Worm (Caenorhabditis elegans) whole organism, L4 larva: Measurements from ENCODE around the gene K09E2.3.
A peak's percentile ranks its signal among the peaks of the same experiment; 100 is the strongest.

Experiments used
- D1046.2 ChIP-seq: fragments of 200-800 bp; sonication (Bioruptor generic); IDR thresholded peaks from 2 replicates; pipeline ENCODE4 v1.3.6; 2022; ENCODE audit warnings: missing genetic modification characterization, missing compliant biosample characterization
- F26F4.8 ChIP-seq: fragments of 200-800 bp; sonication (Bioruptor generic); conservative IDR thresholded peaks from 2 replicates; pipeline ENCODE4 v1.3.6; 2022; ENCODE audit warnings: missing genetic modification characterization, missing compliant biosample characterization
- T26A8.4 ChIP-seq: fragments of 200-800 bp; sonication (Bioruptor generic); IDR thresholded peaks from 2 replicates; pipeline ENCODE4 v1.3.6; 2022; ENCODE audit warnings: missing genetic modification characterization, missing compliant biosample characterization
- Y105C5A.15 ChIP-seq: fragments of 200-800 bp; sonication (Bioruptor generic); IDR thresholded peaks from 2 replicates; pipeline ENCODE4 v1.3.6; 2022; ENCODE audit warnings: missing genetic modification characterization, missing compliant biosample characterization
- Y5F2A.4 ChIP-seq: fragments of 200-800 bp; sonication (Bioruptor generic); optimal IDR thresholded peaks from 2 replicates; lab custom pipeline; 2018; ENCODE audit warnings: mild to moderate bottlenecking, missing genetic modification characterization, missing compliant biosample characterization
- aha-1 ChIP-seq: fragments of 150-350 bp; peaks from one replicate; lab custom pipeline; 2014; ENCODE audit warnings: missing biosample characterization, missing genetic modification characterization
- ceh-20 ChIP-seq: fragments of 200-800 bp; sonication (Bioruptor generic); IDR thresholded peaks from 2 replicates; pipeline ENCODE4 v1.3.6; 2022; ENCODE audit warnings: missing genetic modification reagents, missing genetic modification characterization, missing compliant biosample characterization
- ceh-32 ChIP-seq: sonication (generic microtip); optimal IDR thresholded peaks from 2 replicates; lab custom pipeline; 2016; ENCODE audit warnings: mild to moderate bottlenecking, missing genetic modification characterization, missing compliant biosample characterization; ENCODE audit not compliant: poor library complexity
- ceh-44 ChIP-seq: fragments of 200-800 bp; sonication (Bioruptor generic); IDR thresholded peaks from 2 replicates; pipeline ENCODE4 v1.3.6; 2022; ENCODE audit warnings: missing genetic modification reagents, missing genetic modification characterization, missing compliant biosample characterization
- ceh-82 ChIP-seq: sonication (generic microtip); optimal IDR thresholded peaks from 2 replicates; lab custom pipeline; 2017; ENCODE audit warnings: missing biosample characterization, missing genetic modification characterization
- ces-1 ChIP-seq: fragments of 150-350 bp; sonication (generic microtip); optimal IDR thresholded peaks from 4 replicates; lab custom pipeline; 2014; ENCODE audit warnings: missing biosample characterization, missing genetic modification reagents, missing genetic modification characterization
- ctbp-1 ChIP-seq: fragments of 200-800 bp; sonication (Bioruptor generic); IDR thresholded peaks from 2 replicates; pipeline ENCODE4 v1.3.6; 2022; ENCODE audit warnings: missing genetic modification reagents, missing genetic modification characterization, missing compliant biosample characterization
- daf-16 ChIP-seq, 3 experiments: sonication (generic microtip); optimal IDR thresholded peaks; 2 replicates each; lab custom pipeline; 2016 to 2017; ENCODE audit warnings: missing genetic modification characterization in 3 of 3, missing genetic modification reagents in 3 of 3, mild to moderate bottlenecking in 2 of 3, missing compliant biosample characterization in 2 of 3, missing biosample characterization in 1 of 3, moderate library complexity in 1 of 3
- daf-8 ChIP-seq: fragments of 200-800 bp; sonication (Bioruptor generic); IDR thresholded peaks from 2 replicates; pipeline ENCODE4 v1.3.6; 2022; ENCODE audit warnings: missing genetic modification characterization, missing compliant biosample characterization
- dmd-8 ChIP-seq: fragments of 200-800 bp; sonication (Bioruptor generic); IDR thresholded peaks from 2 replicates; pipeline ENCODE4 v1.3.6; 2022; ENCODE audit warnings: missing genetic modification characterization, missing compliant biosample characterization
- egl-27 ChIP-seq: sonication (generic microtip); optimal IDR thresholded peaks from 3 replicates; lab custom pipeline; 2017; ENCODE audit warnings: missing biosample characterization, missing genetic modification reagents, missing genetic modification characterization
- fkh-10 ChIP-seq: fragments of 150-350 bp; optimal IDR thresholded peaks from 2 replicates; lab custom pipeline; 2014; ENCODE audit warnings: missing biosample characterization, missing genetic modification reagents, missing genetic modification characterization
- hlh-11 ChIP-seq: fragments of 200-800 bp; sonication (Bioruptor generic); optimal IDR thresholded peaks from 2 replicates; lab custom pipeline; 2018; ENCODE audit warnings: mild to moderate bottlenecking, missing genetic modification characterization, missing compliant biosample characterization
- hlh-30 ChIP-seq: sonication (generic microtip); optimal IDR thresholded peaks from 2 replicates; lab custom pipeline; 2017; ENCODE audit warnings: antibody characterized with exemption, mild to moderate bottlenecking, missing genetic modification characterization, missing compliant biosample characterization; ENCODE audit not compliant: insufficient read depth
- hmg-1.1 ChIP-seq: fragments of 200-800 bp; sonication (Bioruptor generic); IDR thresholded peaks from 2 replicates; pipeline ENCODE4 v1.3.6; 2022; ENCODE audit warnings: missing genetic modification reagents, missing genetic modification characterization, missing compliant biosample characterization
- jun-1 ChIP-seq: fragments of 150-350 bp; optimal IDR thresholded peaks from 2 replicates; lab custom pipeline; 2014; ENCODE audit warnings: missing biosample characterization, missing genetic modification reagents, missing genetic modification characterization
- lin-13 ChIP-seq: fragments of 150-350 bp; optimal IDR thresholded peaks from 2 replicates; lab custom pipeline; 2014; ENCODE audit warnings: missing biosample characterization, missing genetic modification reagents, missing genetic modification characterization
- lsy-2 ChIP-seq, 2 experiments: fragments of 150-350 bp in 1 of 2; sonication (generic microtip) in 1 of 2; optimal IDR thresholded peaks; 2 replicates each; lab custom pipeline; 2014 to 2017; ENCODE audit warnings: missing biosample characterization in 2 of 2, missing genetic modification characterization in 2 of 2
- madf-5 ChIP-seq, 2 experiments: fragments of 200-800 bp; sonication (Bioruptor generic); IDR thresholded peaks; 2 replicates each; pipeline ENCODE4 v1.3.6; 2022; ENCODE audit warnings: missing compliant biosample characterization in 2 of 2, missing genetic modification characterization in 2 of 2
- madf-9 ChIP-seq: fragments of 200-800 bp; sonication (Bioruptor generic); conservative IDR thresholded peaks from 2 replicates; pipeline ENCODE4 v1.3.6; 2022; ENCODE audit warnings: missing genetic modification reagents, missing genetic modification characterization, missing compliant biosample characterization
- mdl-1 ChIP-seq, 2 experiments: fragments of 150-350 bp in 1 of 2; sonication (generic microtip) in 1 of 2; optimal IDR thresholded peaks; 2 replicates each; lab custom pipeline; 2014 to 2017; ENCODE audit warnings: missing biosample characterization in 2 of 2, missing genetic modification characterization in 2 of 2
- mdt-29 ChIP-seq: fragments of 200-800 bp; sonication (Bioruptor generic); IDR thresholded peaks from 2 replicates; pipeline ENCODE4 v1.3.6; 2022; ENCODE audit warnings: missing genetic modification reagents, missing genetic modification characterization, missing compliant biosample characterization
- mes-2 ChIP-seq: sonication (generic microtip); optimal IDR thresholded peaks from 2 replicates; lab custom pipeline; 2016; ENCODE audit warnings: missing genotype, mild to moderate bottlenecking, missing genetic modification characterization, missing compliant biosample characterization; ENCODE audit not compliant: poor library complexity, severe bottlenecking
- mxl-2 ChIP-seq: fragments of 200-800 bp; sonication (Bioruptor generic); conservative IDR thresholded peaks from 2 replicates; pipeline ENCODE4 v1.3.6; 2022; ENCODE audit warnings: missing genetic modification reagents, missing genetic modification characterization, missing compliant biosample characterization
- mxl-3 ChIP-seq: fragments of 200-800 bp; sonication (Bioruptor generic); optimal IDR thresholded peaks from 2 replicates; lab custom pipeline; 2018; ENCODE audit warnings: mild to moderate bottlenecking, missing genetic modification characterization, missing compliant biosample characterization
- nhr-10 ChIP-seq: fragments of 150-350 bp; optimal IDR thresholded peaks from 2 replicates; lab custom pipeline; 2014; ENCODE audit warnings: missing biosample characterization, missing genetic modification characterization
- nhr-237 ChIP-seq: sonication (generic microtip); optimal IDR thresholded peaks from 2 replicates; lab custom pipeline; 2017; ENCODE audit warnings: missing biosample characterization, missing genetic modification characterization
- nhr-25 ChIP-seq: sonication (generic microtip); optimal IDR thresholded peaks from 2 replicates; lab custom pipeline; 2017; ENCODE audit warnings: missing genetic modification characterization, mild to moderate bottlenecking, missing compliant biosample characterization, antibody characterized with exemption, moderate library complexity, borderline replicate concordance; ENCODE audit not compliant: insufficient read depth
- nhr-28 ChIP-seq: fragments of 150-350 bp; optimal IDR thresholded peaks from 2 replicates; lab custom pipeline; 2014; ENCODE audit warnings: missing biosample characterization, missing genetic modification characterization
- nhr-41 ChIP-seq: fragments of 200-800 bp; sonication (Bioruptor generic); IDR thresholded peaks from 2 replicates; pipeline ENCODE4 v1.3.6; 2022; ENCODE audit warnings: missing genetic modification reagents, missing genetic modification characterization, missing compliant biosample characterization
- nhr-6 ChIP-seq: fragments of 150-350 bp; optimal IDR thresholded peaks from 2 replicates; lab custom pipeline; 2014; ENCODE audit warnings: missing biosample characterization, missing genetic modification characterization
- nhr-76 ChIP-seq: fragments of 150-350 bp; optimal IDR thresholded peaks from 2 replicates; lab custom pipeline; 2014; ENCODE audit warnings: missing biosample characterization, missing genetic modification characterization
- pha-4 ChIP-seq, 2 experiments: fragments of 150-350 bp in 1 of 2; fragments of 200-800 bp in 1 of 2; sonication (Bioruptor generic) in 1 of 2; IDR thresholded peaks in 1 of 2; optimal IDR thresholded peaks in 1 of 2; 2 replicates each; pipeline versions ENCODE4 v1.3.6 to Lab custom; 2014 to 2022; ENCODE audit warnings: missing genetic modification characterization in 2 of 2, missing genetic modification reagents in 2 of 2, missing biosample characterization in 1 of 2, missing compliant biosample characterization in 1 of 2
- rbr-2 ChIP-seq: sonication (generic microtip); optimal IDR thresholded peaks from 2 replicates; lab custom pipeline; 2016; ENCODE audit warnings: missing genotype, missing genetic modification characterization, missing compliant biosample characterization
- snpc-1.2 ChIP-seq: fragments of 200-800 bp; sonication (Bioruptor generic); IDR thresholded peaks from 2 replicates; pipeline ENCODE4 v1.3.6; 2022; ENCODE audit warnings: missing genetic modification reagents, missing genetic modification characterization, missing compliant biosample characterization
- tra-1 ChIP-seq: fragments of 200-800 bp; sonication (Bioruptor generic); IDR thresholded peaks from 2 replicates; pipeline ENCODE4 v1.3.6; 2022; ENCODE audit warnings: missing genetic modification reagents, missing genetic modification characterization, missing compliant biosample characterization
- vab-7 ChIP-seq: fragments of 200-800 bp; sonication (Bioruptor generic); IDR thresholded peaks from 2 replicates; pipeline ENCODE4 v1.3.6; 2022; ENCODE audit warnings: missing genetic modification reagents, missing genetic modification characterization, missing compliant biosample characterization
- zag-1 ChIP-seq: fragments of 150-350 bp; optimal IDR thresholded peaks from 2 replicates; lab custom pipeline; 2014; ENCODE audit warnings: missing biosample characterization, missing genetic modification characterization
- zfp-3 ChIP-seq: fragments of 200-800 bp; sonication (Bioruptor generic); conservative IDR thresholded peaks from 2 replicates; pipeline ENCODE4 v1.3.6; 2022; ENCODE audit warnings: missing genetic modification reagents, missing genetic modification characterization, missing compliant biosample characterization
- zip-11 ChIP-seq: fragments of 200-800 bp; sonication (Bioruptor generic); IDR thresholded peaks from 2 replicates; pipeline ENCODE4 v1.3.6; 2022; ENCODE audit warnings: missing genetic modification characterization, missing compliant biosample characterization

The K09E2.3 gene

ce11 chrX:8672760-8673159 lies at the start of gene K09E2.3, which contains the start of gene K09E2.2:
Gene K09E2.3 (plus strand): TSS chrX:8673084.
Gene K09E2.2 (plus strand): TSS chrX:8673060.
- no peak for TF ChIP-seq ces-1
- TF ChIP-seq nhr-41 (GFP tag; lab: Robert Waterston, UW), result no peak
- no peak for TF ChIP-seq nhr-6 (tag; lab: Kevin White, UChicago)
- no peak for TF ChIP-seq F26F4.8 (GFP tag; lab: Robert Waterston, UW)
- TF ChIP-seq, all 104 proteins: peak for 0

- TF ChIP-seq hlh-30 (peak; percentile 37), F26F4.8 (GFP tag; lab: Robert Waterston, UW) (0 out of 2 replicates have a peak, but pooled peaks have one; percentile 57), Y5F2A.4 (GFP tag; lab: Kevin White, UChicago) (no peak), egl-27 (tag; lab: Kevin White, UChicago) (no peak), zag-1 (tag; lab: Kevin White, UChicago) (no peak), rbr-2 (tag; lab: Kevin White, UChicago) (peak; percentile 56), mxl-2 (GFP tag; lab: Robert Waterston, UW) (0 out of 2 replicates have a peak, but pooled peaks have one; percentile 7), ceh-32 (tag; lab: Kevin White, UChicago) (no peak), nhr-237 (tag; lab: Kevin White, UChicago) (no peak), nhr-28 (peak; percentile 20), hmg-1.1 (peak; percentile 85), pha-4 (GFP tag; IDR thresholded peaks at IDR 0.05; lab: Robert Waterston, UW) (peak; percentile 79), pha-4 (tag; optimal IDR thresholded peaks at IDR 0.05; lab: Kevin White, UChicago) (no peak), T26A8.4 (peak; percentile 89), zfp-3 (peak; percentile 70; the same call in 1 of the 2 replicates), D1046.2 (GFP tag; lab: Robert Waterston, UW) (peak; percentile 59; the same call in 1 of the 2 replicates), daf-16 (GFP tag; optimal IDR thresholded peaks at IDR 0.05; lab: Kevin White, UChicago) (peak; percentile 8 to 46), daf-16 (tag; optimal IDR thresholded peaks at IDR 0.05; lab: Kevin White, UChicago) (peak; percentile 67), aha-1 (tag; lab: Kevin White, UChicago) (peak; percentile 99), fkh-10 (GFP tag; lab: Kevin White, UChicago) (no peak), nhr-25 (no peak), lin-13 (GFP tag; lab: Kevin White, UChicago) (peak; percentile 44), lsy-2 (tag; optimal IDR thresholded peaks at IDR 0.05; lab: Kevin White, UChicago) (peak in 1 of 2 experiments; percentile 38), nhr-76 (tag; lab: Kevin White, UChicago) (no peak), mxl-3 (peak; percentile 61), mes-2 (no peak), daf-8 (GFP tag; lab: Robert Waterston, UW) (no peak), ceh-20 (GFP tag; lab: Robert Waterston, UW) (0 out of 2 replicates have a peak, but pooled peaks have one; percentile 40), madf-9 (GFP tag; lab: Robert Waterston, UW) (peak; percentile 52), Y105C5A.15 (GFP tag; lab: Robert Waterston, UW) (peak; percentile 87), zip-11 (GFP tag; lab: Robert Waterston, UW) (peak; percentile 83), ceh-44 (peak; percentile 36; the same call in 1 of the 2 replicates), nhr-10 (tag; lab: Kevin White, UChicago) (peak; percentile 21), hlh-11 (tag; lab: Kevin White, UChicago) (peak; percentile 44), vab-7 (GFP tag; lab: Robert Waterston, UW) (peak; percentile 58), ctbp-1 (peak; percentile 67), ceh-82 (tag; lab: Kevin White, UChicago) (no peak), jun-1 (tag; lab: Kevin White, UChicago) (no peak), snpc-1.2 (peak; percentile 84), tra-1 (GFP tag; lab: Robert Waterston, UW) (peak; percentile 70), mdt-29 (GFP tag; lab: Robert Waterston, UW) (0 out of 2 replicates have a peak, but pooled peaks have one; percentile 36), mdl-1 (tag; optimal IDR thresholded peaks at IDR 0.05; lab: Kevin White, UChicago) (no peak), madf-5 (GFP tag; IDR thresholded peaks at IDR 0.05; lab: Robert Waterston, UW) (no peak), dmd-8 (GFP tag; lab: Robert Waterston, UW) (peak; percentile 60; the same call in 1 of the 2 replicates)
Observed at ce11 chrX:8623840-8624591, 48.9 kb upstream of the K09E2.3 start.
